Worm (Caenorhabditis elegans) whole organism, young adult: Measurements from ENCODE around the gene dpm-1.

Experiments
- B0336.3 ChIP-seq: fragments of 200-800 bp; sonication (Bioruptor generic); IDR thresholded peaks from 2 replicates; pipeline ENCODE4 v1.3.6; 2022; ENCODE audit warnings: missing genetic modification characterization, missing compliant biosample characterization
- C06A6.2 ChIP-seq: fragments of 200-800 bp; sonication (Bioruptor generic); conservative IDR thresholded peaks from 2 replicates; pipeline ENCODE4 v1.3.6; 2022; ENCODE audit warnings: missing genetic modification characterization, missing compliant biosample characterization
- C17E4.6 ChIP-seq: fragments of 200-800 bp; sonication (Bioruptor generic); IDR thresholded peaks from 2 replicates; pipeline ENCODE4 v1.3.6; 2022; ENCODE audit warnings: missing genetic modification reagents, missing genetic modification characterization, missing compliant biosample characterization
- F10E7.11 ChIP-seq: sonication (generic microtip); optimal IDR thresholded peaks from 2 replicates; lab custom pipeline; 2017; ENCODE audit warnings: mild to moderate bottlenecking, missing genetic modification characterization, moderate library complexity, missing compliant biosample characterization
- F55B11.4 ChIP-seq: sonication (generic microtip); optimal IDR thresholded peaks from 2 replicates; lab custom pipeline; 2016; ENCODE audit warnings: missing compliant biosample characterization, missing genetic modification characterization, borderline replicate concordance; ENCODE audit not compliant: insufficient read depth
- F57C9.4 ChIP-seq: sonication (generic microtip); optimal IDR thresholded peaks from 2 replicates; lab custom pipeline; 2017; ENCODE audit warnings: mild to moderate bottlenecking, missing genetic modification characterization, missing compliant biosample characterization
- K11D2.4 ChIP-seq: fragments of 200-800 bp; sonication (Bioruptor generic); IDR thresholded peaks from 2 replicates; pipeline ENCODE4 v1.3.6; 2022; ENCODE audit warnings: missing genetic modification reagents, missing genetic modification characterization, missing compliant biosample characterization
- K12H6.12 ChIP-seq: fragments of 200-800 bp; sonication (Bioruptor generic); optimal IDR thresholded peaks from 2 replicates; lab custom pipeline; 2018; ENCODE audit warnings: mild to moderate bottlenecking, missing genetic modification characterization, missing compliant biosample characterization
- Y53F4B.3 ChIP-seq: fragments of 200-800 bp; sonication (Bioruptor generic); IDR thresholded peaks from 2 replicates; pipeline ENCODE4 v1.3.6; 2022; ENCODE audit warnings: missing genetic modification reagents, missing genetic modification characterization, missing compliant biosample characterization
- Y56A3A.18 ChIP-seq: fragments of 200-800 bp; sonication (Bioruptor generic); IDR thresholded peaks from 2 replicates; pipeline ENCODE4 v1.3.6; 2022; ENCODE audit warnings: missing genetic modification reagents, missing genetic modification characterization, missing compliant biosample characterization
- Y95B8A.8 ChIP-seq: fragments of 200-800 bp; sonication (Bioruptor generic); IDR thresholded peaks from 2 replicates; pipeline ENCODE4 v1.3.6; 2022; ENCODE audit warnings: missing genetic modification reagents, missing genetic modification characterization, missing compliant biosample characterization
- aptf-3 ChIP-seq: fragments of 200-800 bp; sonication (Bioruptor generic); IDR thresholded peaks from 2 replicates; pipeline ENCODE4 v1.3.6; 2022; ENCODE audit warnings: missing genetic modification characterization, missing compliant biosample characterization
- chd-7 ChIP-seq: sonication (generic microtip); optimal IDR thresholded peaks from 2 replicates; lab custom pipeline; 2016; ENCODE audit warnings: mild to moderate bottlenecking, missing genetic modification characterization, moderate library complexity, missing compliant biosample characterization
- dpl-1 ChIP-seq: fragments of 150-350 bp; optimal IDR thresholded peaks from 2 replicates; lab custom pipeline; 2014; ENCODE audit warnings: missing biosample characterization, missing genetic modification reagents, missing genetic modification characterization
- efl-1 ChIP-seq: fragments of 150-350 bp; optimal IDR thresholded peaks from 2 replicates; lab custom pipeline; 2014; ENCODE audit warnings: missing biosample characterization, missing genetic modification reagents, missing genetic modification characterization
- egl-18 ChIP-seq: fragments of 200-800 bp; sonication (Bioruptor generic); IDR thresholded peaks from 2 replicates; pipeline ENCODE4 v1.3.6; 2022; ENCODE audit warnings: missing genetic modification reagents, missing genetic modification characterization, missing compliant biosample characterization
- ets-4 ChIP-seq: fragments of 200-800 bp; sonication (Bioruptor generic); optimal IDR thresholded peaks from 2 replicates; lab custom pipeline; 2018; ENCODE audit warnings: mild to moderate bottlenecking, missing genetic modification characterization, missing compliant biosample characterization
- gei-17 ChIP-seq: fragments of 200-800 bp; sonication (Bioruptor generic); optimal IDR thresholded peaks from 2 replicates; lab custom pipeline; 2018; ENCODE audit warnings: mild to moderate bottlenecking, missing genetic modification characterization, missing compliant biosample characterization
- hlh-12 ChIP-seq: sonication (generic microtip); optimal IDR thresholded peaks from 2 replicates; lab custom pipeline; 2016; ENCODE audit warnings: missing genetic modification characterization, missing compliant biosample characterization
- hrde-1 ChIP-seq: sonication (generic microtip); optimal IDR thresholded peaks from 2 replicates; lab custom pipeline; 2016; ENCODE audit warnings: missing genetic modification characterization, mild to moderate bottlenecking, missing compliant biosample characterization, moderate library complexity, missing genotype, missing genetic modification reagents, borderline replicate concordance
- madf-3 ChIP-seq: fragments of 200-800 bp; sonication (Bioruptor generic); IDR thresholded peaks from 2 replicates; pipeline ENCODE4 v1.3.6; 2022; ENCODE audit warnings: missing genetic modification reagents, missing genetic modification characterization, missing compliant biosample characterization
- madf-8 ChIP-seq: fragments of 200-800 bp; sonication (Bioruptor generic); conservative IDR thresholded peaks from 2 replicates; pipeline ENCODE4 v1.3.6; 2022; ENCODE audit warnings: missing genetic modification reagents, missing genetic modification characterization, missing compliant biosample characterization
- mcd-1 ChIP-seq: fragments of 200-800 bp; sonication (Bioruptor generic); IDR thresholded peaks from 2 replicates; pipeline ENCODE4 v1.3.6; 2022; ENCODE audit warnings: missing genetic modification reagents, missing genetic modification characterization, missing compliant biosample characterization
- pbrm-1 ChIP-seq: fragments of 200-800 bp; sonication (Bioruptor generic); IDR thresholded peaks from 2 replicates; pipeline ENCODE4 v1.3.6; 2022; ENCODE audit warnings: missing genetic modification reagents, missing genetic modification characterization, missing compliant biosample characterization
- sdz-38 ChIP-seq: sonication (generic microtip); optimal IDR thresholded peaks from 2 replicates; lab custom pipeline; 2016; ENCODE audit warnings: missing genotype, missing genetic modification characterization, missing compliant biosample characterization
- sea-2 ChIP-seq: fragments of 200-800 bp; sonication (Bioruptor generic); IDR thresholded peaks from 2 replicates; pipeline ENCODE4 v1.3.6; 2022; ENCODE audit warnings: missing genetic modification characterization, missing compliant biosample characterization
- somi-1 ChIP-seq: fragments of 200-800 bp; sonication (Bioruptor generic); optimal IDR thresholded peaks from 2 replicates; lab custom pipeline; 2018; ENCODE audit warnings: mild to moderate bottlenecking, missing genetic modification characterization, missing compliant biosample characterization
- sptf-2 ChIP-seq: fragments of 200-800 bp; sonication (Bioruptor generic); optimal IDR thresholded peaks from 2 replicates; lab custom pipeline; 2018; ENCODE audit warnings: mild to moderate bottlenecking, missing genetic modification characterization, missing compliant biosample characterization
- xnd-1 ChIP-seq: sonication (generic microtip); optimal IDR thresholded peaks from 2 replicates; lab custom pipeline; 2016; ENCODE audit warnings: missing genotype, missing genetic modification reagents, missing genetic modification characterization, missing compliant biosample characterization
- ztf-26 ChIP-seq: sonication (generic microtip); optimal IDR thresholded peaks from 2 replicates; lab custom pipeline; 2017; ENCODE audit warnings: missing genetic modification characterization, missing compliant biosample characterization

Gene dpm-1

DNA sequence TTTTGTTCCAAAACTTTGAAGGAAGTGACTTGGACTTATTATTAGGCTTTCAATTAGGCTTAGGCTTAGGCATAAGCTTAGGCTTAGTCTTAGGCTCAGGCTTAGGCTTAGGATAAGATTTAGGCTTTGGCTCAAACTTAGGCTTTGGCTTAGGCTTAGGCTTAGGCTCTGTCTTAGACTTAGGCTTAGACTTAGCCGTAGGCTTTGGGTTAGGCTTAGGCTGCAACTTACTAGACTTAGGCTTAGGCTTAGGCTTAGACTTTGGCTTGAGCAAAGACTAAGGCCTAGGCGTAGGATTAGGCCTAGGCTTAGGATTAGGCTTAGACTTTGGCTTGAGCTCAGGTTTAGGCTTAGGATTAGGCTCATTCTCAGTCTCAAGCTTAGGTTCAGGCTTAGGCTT is 39.3 kb downstream of the dpm-1 start:
- TF ChIP-seq sdz-38 (tag; lab: Kevin White, UChicago) (no peak), sea-2 (GFP tag; lab: Robert Waterston, UW) (no peak), madf-3 (GFP tag; lab: Robert Waterston, UW) (no peak), ets-4 (GFP tag; lab: Kevin White, UChicago) (no peak), hrde-1 (tag; lab: Kevin White, UChicago) (no peak), C17E4.6 (GFP tag; lab: Robert Waterston, UW) (no peak), K11D2.4 (GFP tag; lab: Robert Waterston, UW) (no peak), F55B11.4 (tag; lab: Kevin White, UChicago) (no peak), B0336.3 (no peak), efl-1 (GFP tag; lab: Kevin White, UChicago) (no peak), egl-18 (GFP tag; lab: Robert Waterston, UW) (no peak), dpl-1 (GFP tag; lab: Kevin White, UChicago) (no peak), K12H6.12 (tag; lab: Kevin White, UChicago) (no peak), F10E7.11 (no peak), aptf-3 (GFP tag; lab: Robert Waterston, UW) (no peak), xnd-1 (tag; lab: Kevin White, UChicago) (no peak), madf-8 (no peak), ztf-26 (tag; lab: Kevin White, UChicago) (no peak)
- TF ChIP-seq, all 124 proteins: peak for 0

DNA sequence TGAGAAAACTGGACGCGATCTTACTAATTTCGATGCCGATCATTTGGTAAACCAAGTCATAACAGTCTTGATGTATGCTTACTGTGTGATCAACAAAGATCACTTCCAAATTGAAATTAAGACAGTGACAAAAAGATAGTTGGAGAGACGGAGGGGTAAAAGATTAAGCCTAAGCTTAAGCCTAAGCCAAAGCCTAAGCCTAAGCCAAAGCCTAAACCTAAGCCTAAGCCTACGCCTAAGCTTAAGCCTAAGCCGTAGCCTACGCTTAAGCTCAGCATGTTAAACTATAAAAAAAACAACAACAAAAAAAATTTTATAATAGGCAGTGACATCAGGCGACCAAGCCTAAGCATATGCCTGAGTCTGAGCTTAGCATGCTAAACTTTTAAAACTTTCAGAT is 51.7 kb downstream of the dpm-1 start:
- TF ChIP-seq C06A6.2 (GFP tag; lab: Robert Waterston, UW), result no peak
- no peak for TF ChIP-seq hlh-12
- no peak for TF ChIP-seq Y56A3A.18
- TF ChIP-seq Y95B8A.8, result no peak
- no peak for TF ChIP-seq madf-8
- no peak for TF ChIP-seq ets-4 (GFP tag; lab: Kevin White, UChicago)
- TF ChIP-seq somi-1 (GFP tag; lab: Kevin White, UChicago), result no peak
- TF ChIP-seq chd-7 (tag; lab: Kevin White, UChicago), result no peak
- TF ChIP-seq gei-17 (GFP tag; lab: Kevin White, UChicago), result no peak
- no peak for TF ChIP-seq sptf-2
- TF ChIP-seq pbrm-1 (GFP tag; lab: Robert Waterston, UW), result no peak
- TF ChIP-seq madf-3 (GFP tag; lab: Robert Waterston, UW), result no peak
- no peak for TF ChIP-seq F57C9.4
- TF ChIP-seq Y53F4B.3 (GFP tag; lab: Robert Waterston, UW), result no peak
- no peak for TF ChIP-seq mcd-1 (GFP tag; lab: Robert Waterston, UW)
